Fruit fly (Drosophila melanogaster) whole organism, embryonic: ENCODE results near the gene nSMase.

Source experiments
- Atf6 ChIP-seq: fragments of 200-800 bp; sonication (Bioruptor generic); IDR thresholded peaks from 2 replicates; pipeline ENCODE4 v1.3.6; 2022; ENCODE audit warnings: missing biosample characterization, missing genetic modification characterization
- BEAF-32 ChIP-seq: fragments of 200-800 bp; sonication (Bioruptor generic); optimal IDR thresholded peaks from 3 replicates; lab custom pipeline; 2017; ENCODE audit warnings: missing biosample characterization, missing genetic modification characterization, mild to moderate bottlenecking, moderate library complexity, missing genetic modification reagents
- Bteb2 ChIP-seq: fragments of 200-800 bp; sonication (Bioruptor generic); optimal IDR thresholded peaks from 2 replicates; lab custom pipeline; 2016; ENCODE audit warnings: missing biosample characterization, missing genetic modification characterization
- CG10321 ChIP-seq: fragments of 200-800 bp; sonication (Bioruptor generic); IDR thresholded peaks from 2 replicates; pipeline ENCODE4 v1.3.6; 2022; ENCODE audit warnings: missing biosample characterization, missing genetic modification characterization
- CG10431 ChIP-seq: fragments of 200-800 bp; sonication (Bioruptor generic); optimal IDR thresholded peaks from 3 replicates; lab custom pipeline; 2018; ENCODE audit warnings: missing biosample characterization, mild to moderate bottlenecking, missing genetic modification characterization
- CG10654 ChIP-seq: fragments of 200-800 bp; sonication (Bioruptor generic); optimal IDR thresholded peaks from 2 replicates; lab custom pipeline; 2016; ENCODE audit warnings: missing biosample characterization, missing genetic modification characterization
- CG11085 ChIP-seq: fragments of 200-800 bp; sonication (Bioruptor generic); IDR thresholded peaks from 2 replicates; pipeline ENCODE4 v1.3.6; 2022; ENCODE audit warnings: missing biosample characterization, missing genetic modification characterization
- CG11696 ChIP-seq: fragments of 200-800 bp; sonication (Bioruptor generic); IDR thresholded peaks from 2 replicates; pipeline ENCODE4 v1.3.6; 2022; ENCODE audit warnings: missing biosample characterization, missing genetic modification characterization
- CG12155 ChIP-seq: fragments of 200-800 bp; sonication (Bioruptor generic); optimal IDR thresholded peaks from 3 replicates; lab custom pipeline; 2016; ENCODE audit warnings: missing biosample characterization, missing genetic modification characterization
- CG12942 ChIP-seq: fragments of 200-800 bp; sonication (Bioruptor generic); optimal IDR thresholded peaks from 3 replicates; lab custom pipeline; 2016; ENCODE audit warnings: missing biosample characterization, missing genetic modification characterization
- CG13123 ChIP-seq: fragments of 200-800 bp; sonication (Bioruptor generic); optimal IDR thresholded peaks from 2 replicates; lab custom pipeline; 2016; ENCODE audit warnings: missing biosample characterization, missing genetic modification characterization
- CG14050 ChIP-seq: fragments of 200-800 bp; sonication (Bioruptor generic); IDR thresholded peaks from 3 replicates; pipeline ENCODE4 v1.3.6; 2022; ENCODE audit warnings: missing biosample characterization, missing genetic modification characterization
- CG15696 ChIP-seq: fragments of 200-800 bp; sonication (Bioruptor generic); optimal IDR thresholded peaks from 2 replicates; lab custom pipeline; 2019; ENCODE audit warnings: missing biosample characterization, mild to moderate bottlenecking, missing genetic modification characterization, moderate library complexity
- CG17186 ChIP-seq: fragments of 200-800 bp; sonication (Bioruptor generic); optimal IDR thresholded peaks from 3 replicates; lab custom pipeline; 2017; ENCODE audit warnings: missing biosample characterization, missing genetic modification reagents, missing genetic modification characterization
- CG17385 ChIP-seq: fragments of 200-800 bp; sonication (Bioruptor generic); optimal IDR thresholded peaks from 3 replicates; lab custom pipeline; 2018; ENCODE audit warnings: missing biosample characterization, mild to moderate bottlenecking, missing genetic modification characterization
- CG17912 ChIP-seq: fragments of 200-800 bp; sonication (Bioruptor generic); optimal IDR thresholded peaks from 2 replicates; lab custom pipeline; 2018; ENCODE audit warnings: missing biosample characterization, mild to moderate bottlenecking, missing genetic modification characterization
- CG2129 ChIP-seq: fragments of 200-800 bp; sonication (Bioruptor generic); IDR thresholded peaks from 2 replicates; pipeline ENCODE4 v1.3.6; 2022; ENCODE audit warnings: missing biosample characterization, missing genetic modification characterization; ENCODE audit not compliant: partially characterized antibody
- CG2712 ChIP-seq: fragments of 200-800 bp; optimal IDR thresholded peaks from 3 replicates; lab custom pipeline; 2019; ENCODE audit warnings: missing biosample characterization, mild to moderate bottlenecking, missing genetic modification characterization, moderate library complexity
- CG33557 ChIP-seq: fragments of 200-800 bp; sonication (Bioruptor generic); optimal IDR thresholded peaks from 2 replicates; lab custom pipeline; 2019; ENCODE audit warnings: missing biosample characterization, mild to moderate bottlenecking, missing genetic modification characterization, moderate library complexity
- CG4404 ChIP-seq: fragments of 200-800 bp; sonication (Bioruptor generic); IDR thresholded peaks from 2 replicates; pipeline ENCODE4 v1.3.6; 2022; ENCODE audit warnings: missing biosample characterization, missing genetic modification characterization
- CG4854 ChIP-seq: fragments of 200-800 bp; sonication (Bioruptor generic); optimal IDR thresholded peaks from 2 replicates; lab custom pipeline; 2016; ENCODE audit warnings: missing biosample characterization, missing genetic modification characterization, inconsistent platforms
- CG6854 ChIP-seq: fragments of 200-800 bp; sonication (Bioruptor generic); optimal IDR thresholded peaks from 3 replicates; lab custom pipeline; 2017; ENCODE audit warnings: missing biosample characterization, mild to moderate bottlenecking, missing genetic modification characterization
- CG7357 ChIP-seq: fragments of 200-800 bp; sonication (Bioruptor generic); IDR thresholded peaks from 3 replicates; pipeline ENCODE4 v1.3.6; 2022; ENCODE audit warnings: missing biosample characterization, missing genetic modification characterization
- CG7786 ChIP-seq: fragments of 200-800 bp; sonication (Bioruptor generic); optimal IDR thresholded peaks from 2 replicates; lab custom pipeline; 2016; ENCODE audit warnings: missing biosample characterization, missing genetic modification characterization
- CG7839 ChIP-seq: fragments of 200-800 bp; sonication (Bioruptor generic); optimal IDR thresholded peaks from 3 replicates; lab custom pipeline; 2018; ENCODE audit warnings: missing biosample characterization, mild to moderate bottlenecking, missing genetic modification characterization, moderate library complexity
- D19B ChIP-seq: fragments of 200-800 bp; sonication (Bioruptor generic); optimal IDR thresholded peaks from 2 replicates; lab custom pipeline; 2017; ENCODE audit warnings: missing biosample characterization, mild to moderate bottlenecking, missing genetic modification characterization
- Dad ChIP-seq: fragments of 200-800 bp; sonication (Bioruptor generic); optimal IDR thresholded peaks from 3 replicates; lab custom pipeline; 2016; ENCODE audit warnings: missing biosample characterization, missing genetic modification characterization
- Dek ChIP-seq: fragments of 200-800 bp; sonication (Bioruptor generic); optimal IDR thresholded peaks from 3 replicates; lab custom pipeline; 2019; ENCODE audit warnings: missing biosample characterization, mild to moderate bottlenecking, missing genetic modification characterization, moderate library complexity
- HLHmδ ChIP-seq: fragments of 200-800 bp; sonication (Bioruptor generic); optimal IDR thresholded peaks from 2 replicates; lab custom pipeline; 2018; ENCODE audit warnings: missing biosample characterization, mild to moderate bottlenecking, missing genetic modification characterization, moderate library complexity
- Hmx ChIP-seq: fragments of 200-800 bp; sonication (Bioruptor generic); optimal IDR thresholded peaks from 2 replicates; lab custom pipeline; 2016; ENCODE audit warnings: missing biosample characterization, missing genetic modification characterization
- Oaz ChIP-seq: fragments of 200-800 bp; sonication (Bioruptor generic); IDR thresholded peaks from 2 replicates; pipeline ENCODE4 v1.3.6; 2022; ENCODE audit warnings: missing biosample characterization, missing genetic modification characterization
- Sox100B ChIP-seq: fragments of 200-800 bp; sonication (Bioruptor generic); optimal IDR thresholded peaks from 3 replicates; lab custom pipeline; 2018; ENCODE audit warnings: missing biosample characterization, mild to moderate bottlenecking, missing genetic modification characterization
- Taf1 ChIP-seq: fragments of 200-800 bp; sonication (Bioruptor generic); IDR thresholded peaks from 2 replicates; pipeline ENCODE4 v1.3.6; 2022; ENCODE audit warnings: missing biosample characterization, missing genetic modification characterization
- ap ChIP-seq: fragments of 200-800 bp; sonication (Bioruptor generic); IDR thresholded peaks from 2 replicates; pipeline ENCODE4 v1.3.6; 2022; ENCODE audit warnings: missing biosample characterization, missing genetic modification characterization
- ash1 ChIP-seq: fragments of 200-800 bp; sonication (Bioruptor generic); optimal IDR thresholded peaks from 2 replicates; lab custom pipeline; 2018; ENCODE audit warnings: missing biosample characterization, mild to moderate bottlenecking, missing genetic modification characterization
- bcd ChIP-seq: fragments of 200-800 bp; sonication (Bioruptor generic); optimal IDR thresholded peaks from 2 replicates; lab custom pipeline; 2017; ENCODE audit warnings: missing biosample characterization, mild to moderate bottlenecking, missing genetic modification characterization
- cato ChIP-seq: fragments of 200-800 bp; sonication (Bioruptor generic); optimal IDR thresholded peaks from 2 replicates; lab custom pipeline; 2016; ENCODE audit warnings: missing biosample characterization, missing genetic modification characterization, borderline replicate concordance
- cg ChIP-seq: fragments of 200-800 bp; sonication (Bioruptor generic); optimal IDR thresholded peaks from 3 replicates; lab custom pipeline; 2019; ENCODE audit warnings: missing biosample characterization, mild to moderate bottlenecking, missing genetic modification characterization, moderate library complexity
- dati ChIP-seq: fragments of 200-800 bp; sonication (Bioruptor generic); IDR thresholded peaks from 2 replicates; pipeline ENCODE4 v1.3.6; 2022; ENCODE audit warnings: missing biosample characterization, missing genetic modification characterization
- ems ChIP-seq: fragments of 200-800 bp; sonication (Bioruptor generic); optimal IDR thresholded peaks from 3 replicates; lab custom pipeline; 2016; ENCODE audit warnings: missing biosample characterization, missing genetic modification characterization
- gcm ChIP-seq: fragments of 200-800 bp; sonication (Bioruptor generic); optimal IDR thresholded peaks from 2 replicates; lab custom pipeline; 2019; ENCODE audit warnings: missing biosample characterization, mild to moderate bottlenecking, missing genetic modification characterization, moderate library complexity
- lilli ChIP-seq: fragments of 200-800 bp; sonication (Bioruptor generic); optimal IDR thresholded peaks from 3 replicates; lab custom pipeline; 2016; ENCODE audit warnings: missing biosample characterization, missing genetic modification characterization
- mirr ChIP-seq: fragments of 200-800 bp; sonication (Bioruptor generic); optimal IDR thresholded peaks from 3 replicates; lab custom pipeline; 2018; ENCODE audit warnings: missing biosample characterization, mild to moderate bottlenecking, missing genetic modification characterization
- pzg ChIP-seq: fragments of 200-800 bp; sonication (Bioruptor generic); optimal IDR thresholded peaks from 3 replicates; lab custom pipeline; 2018; ENCODE audit warnings: missing biosample characterization, mild to moderate bottlenecking, missing genetic modification characterization, moderate library complexity
- sd ChIP-seq: fragments of 200-800 bp; sonication (Bioruptor generic); optimal IDR thresholded peaks from 3 replicates; lab custom pipeline; 2018; ENCODE audit warnings: missing biosample characterization, mild to moderate bottlenecking, missing genetic modification characterization, moderate library complexity
- sim ChIP-seq: fragments of 200-800 bp; sonication (Bioruptor generic); IDR thresholded peaks from 2 replicates; pipeline ENCODE4 v1.3.6; 2022; ENCODE audit warnings: missing biosample characterization, missing genetic modification characterization
- tio ChIP-seq: fragments of 200-800 bp; sonication (Bioruptor generic); optimal IDR thresholded peaks from 2 replicates; lab custom pipeline; 2017; ENCODE audit warnings: missing biosample characterization, missing genetic modification characterization, inconsistent platforms
- unpg ChIP-seq: fragments of 200-800 bp; sonication (Bioruptor generic); optimal IDR thresholded peaks from 3 replicates; lab custom pipeline; 2018; ENCODE audit warnings: missing biosample characterization, mild to moderate bottlenecking, missing genetic modification characterization, moderate library complexity

nSMase gene

dm6 chr3L:3198447-3199402 is 20.2 kb upstream of the nSMase start, which contains the start of the genes CG32276 and gry (continued):
- TF ChIP-seq ap (GFP tag; lab: Robert Waterston, UW): peak; percentile 82
- TF ChIP-seq CG17385 (GFP tag; lab: Kevin White, UChicago): peak; percentile 64
- peak; percentile 88 for TF ChIP-seq lilli
- peak; percentile 73 for TF ChIP-seq Dek (tag; lab: Kevin White, UChicago)
- 0 out of 2 replicates have a peak, but pooled peaks have one; percentile 27 for TF ChIP-seq CG11085 (GFP tag; lab: Robert Waterston, UW)
- peak; percentile 49; the same call in 1 of the 2 replicates for TF ChIP-seq Taf1 (GFP tag; lab: Robert Waterston, UW)
- TF ChIP-seq CG13123 (GFP tag; lab: Kevin White, UChicago): peak; percentile 54
- TF ChIP-seq CG12155 (GFP tag; lab: Kevin White, UChicago): peak; percentile 86
- no peak for TF ChIP-seq sim (GFP tag; lab: Robert Waterston, UW)
- TF ChIP-seq CG33557 (GFP tag; lab: Kevin White, UChicago): peak; percentile 54
- no peak for TF ChIP-seq CG2129 (GFP tag; lab: Robert Waterston, UW)
- no peak for TF ChIP-seq CG10431 (GFP tag; lab: Kevin White, UChicago)
- peak; percentile 71 for TF ChIP-seq CG7786 (GFP tag; lab: Kevin White, UChicago)
- TF ChIP-seq HLHmδ (GFP tag; lab: Kevin White, UChicago): peak; percentile 50
- peak; percentile 85 for TF ChIP-seq CG2712 (tag; lab: Kevin White, UChicago)
- no peak for TF ChIP-seq Hmx
- peak; percentile 29 for TF ChIP-seq CG6854 (GFP tag; lab: Kevin White, UChicago)
- no peak for TF ChIP-seq sd (tag; lab: Kevin White, UChicago)
- TF ChIP-seq ash1 (GFP tag; lab: Kevin White, UChicago): no peak
- peak; percentile 73 for TF ChIP-seq bcd
- peak; percentile 60 for TF ChIP-seq Oaz (GFP tag; lab: Robert Waterston, UW)
- peak; percentile 75 for TF ChIP-seq CG15696 (tag; lab: Kevin White, UChicago)
- peak; percentile 79 for TF ChIP-seq Bteb2 (GFP tag; lab: Kevin White, UChicago)
- peak; percentile 68 for TF ChIP-seq Dad (GFP tag; lab: Kevin White, UChicago)
- no peak for TF ChIP-seq CG7839 (tag; lab: Kevin White, UChicago)
- TF ChIP-seq CG10321 (GFP tag; lab: Robert Waterston, UW): no peak
- TF ChIP-seq gcm: no peak
- TF ChIP-seq mirr (GFP tag; lab: Kevin White, UChicago): peak; percentile 70
- peak; percentile 48; the same call in 1 of the 2 replicates for TF ChIP-seq dati (GFP tag; lab: Robert Waterston, UW)
- TF ChIP-seq CG4404 (GFP tag; lab: Robert Waterston, UW): peak; percentile 33; the same call in 1 of the 2 replicates
- peak; percentile 39; the same call in 1 of the 2 replicates for TF ChIP-seq Atf6 (GFP tag; lab: Robert Waterston, UW)
- peak; percentile 93 for TF ChIP-seq pzg (GFP tag; lab: Kevin White, UChicago)
- TF ChIP-seq Sox100B (GFP tag; lab: Kevin White, UChicago): no peak
- TF ChIP-seq ems (GFP tag; lab: Kevin White, UChicago): peak; percentile 83
- peak; percentile 71 for TF ChIP-seq CG12942
- TF ChIP-seq CG17912: peak; percentile 7
- peak; percentile 60 for TF ChIP-seq cato (GFP tag; lab: Kevin White, UChicago)
- no peak for TF ChIP-seq CG10654
- TF ChIP-seq CG17186 (GFP tag; lab: Kevin White, UChicago): peak; percentile 81
- no peak for TF ChIP-seq tio (GFP tag; lab: Kevin White, UChicago)
- peak; percentile 23; the same call in 1 of the 3 replicates for TF ChIP-seq CG14050 (GFP tag; lab: Robert Waterston, UW)
- peak; percentile 46; the same call in 1 of the 3 replicates for TF ChIP-seq CG7357 (GFP tag; lab: Robert Waterston, UW)
- peak; percentile 72 for TF ChIP-seq unpg (GFP tag; lab: Kevin White, UChicago)
- TF ChIP-seq D19B: no peak
- TF ChIP-seq cg (GFP tag; lab: Kevin White, UChicago): peak; percentile 73
- TF ChIP-seq BEAF-32 (GFP tag; lab: Kevin White, UChicago): peak; percentile 67
- no peak for TF ChIP-seq CG4854 (GFP tag; lab: Kevin White, UChicago)
- no peak for TF ChIP-seq CG11696 (GFP tag; lab: Robert Waterston, UW)
